Worm (Caenorhabditis elegans): ENCODE results near the gene rab-33.

DNA sequence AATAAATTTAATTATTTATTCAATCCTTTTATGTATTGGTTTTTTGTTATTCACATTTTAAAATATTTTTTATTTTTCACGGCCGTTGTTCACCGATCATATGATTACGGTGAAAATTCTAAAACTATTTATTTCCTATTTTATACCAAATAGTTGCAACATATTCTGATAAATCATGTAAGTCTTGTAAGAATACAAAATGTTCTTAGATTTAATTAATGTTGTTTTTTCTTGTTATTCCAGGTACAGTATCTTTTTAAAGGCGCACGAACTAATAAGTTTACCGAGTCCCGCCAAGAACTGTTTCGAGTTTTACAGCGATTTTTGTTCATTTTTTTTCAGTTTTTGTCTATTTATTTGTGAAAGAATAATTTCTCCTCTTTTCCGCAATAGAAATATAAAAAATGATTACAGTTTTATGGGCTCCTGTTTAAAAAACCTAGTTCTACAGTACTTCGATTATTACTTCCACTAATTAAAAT lies 34.0 kb downstream of the rab-33 start, which contains the start of gene D2045.5:
- TF ChIP-seq lir-3 (tag; optimal IDR thresholded peaks at IDR 0.05) (no peak), ZK546.5 (tag; optimal IDR thresholded peaks at IDR 0.05) (no peak), skn-1 (tag; optimal IDR thresholded peaks at IDR 0.05) (no peak), egl-43 (GFP tag; IDR thresholded peaks at IDR 0.05) (no peak), zag-1 (tag; optimal IDR thresholded peaks at IDR 0.05) (no peak), ceh-28 (tag; optimal IDR thresholded peaks at IDR 0.05) (no peak), ceh-62 (tag; optimal IDR thresholded peaks at IDR 0.05) (no peak), mdl-1 (tag; optimal IDR thresholded peaks at IDR 0.05) (no peak), saeg-2 (GFP tag; IDR thresholded peaks at IDR 0.05) (no peak), unc-62 (GFP tag; optimal IDR thresholded peaks at IDR 0.05 in 1 of 2) (no peak), unc-62 (tag; optimal IDR thresholded peaks at IDR 0.05) (no peak), unc-39 (tag; optimal IDR thresholded peaks at IDR 0.05) (no peak)
